Fruit fly (Drosophila melanogaster) whole organism, embryonic: ENCODE measurements around the gene vih.

Source experiments
- Asciz ChIP-seq: fragments of 200-800 bp; sonication (Bioruptor generic); optimal IDR thresholded peaks from 2 replicates; lab custom pipeline; 2017; ENCODE audit warnings: missing biosample characterization, mild to moderate bottlenecking, missing genetic modification characterization, missing genetic modification reagents
- C15 ChIP-seq: fragments of 200-800 bp; sonication (Bioruptor generic); IDR thresholded peaks from 3 replicates; pipeline ENCODE4 v1.3.6; 2022; ENCODE audit warnings: missing biosample characterization, missing genetic modification characterization
- CG10565 ChIP-seq: fragments of 200-800 bp; sonication (Bioruptor generic); optimal IDR thresholded peaks from 3 replicates; lab custom pipeline; 2016; ENCODE audit warnings: missing biosample characterization, mild to moderate bottlenecking, missing genetic modification characterization
- CG11560 ChIP-seq: fragments of 200-800 bp; sonication (Bioruptor generic); IDR thresholded peaks from 3 replicates; pipeline ENCODE4 v1.3.6; 2022; ENCODE audit warnings: missing biosample characterization, missing genetic modification characterization
- CG14441 ChIP-seq: fragments of 200-800 bp; sonication (Bioruptor generic); IDR thresholded peaks from 2 replicates; pipeline ENCODE4 v1.3.6; 2022; ENCODE audit warnings: missing biosample characterization, missing genetic modification characterization
- CG15011 ChIP-seq: fragments of 200-800 bp; sonication (Bioruptor generic); optimal IDR thresholded peaks from 3 replicates; lab custom pipeline; 2018; ENCODE audit warnings: missing biosample characterization, mild to moderate bottlenecking, missing genetic modification characterization
- CG1602 ChIP-seq: fragments of 200-800 bp; sonication (Bioruptor generic); optimal IDR thresholded peaks from 3 replicates; lab custom pipeline; 2016; ENCODE audit warnings: missing biosample characterization, missing genetic modification characterization
- CG16813 ChIP-seq: fragments of 200-800 bp; sonication (Bioruptor generic); IDR thresholded peaks from 3 replicates; pipeline ENCODE4 v1.3.6; 2022; ENCODE audit warnings: missing biosample characterization, missing genetic modification characterization; ENCODE audit not compliant: partially characterized antibody
- CG17328 ChIP-seq: fragments of 200-800 bp; sonication (Bioruptor generic); IDR thresholded peaks from 2 replicates; pipeline ENCODE4 v1.3.6; 2022; ENCODE audit warnings: missing biosample characterization, missing genetic modification characterization
- CG17385 ChIP-seq: fragments of 200-800 bp; sonication (Bioruptor generic); optimal IDR thresholded peaks from 3 replicates; lab custom pipeline; 2018; ENCODE audit warnings: missing biosample characterization, mild to moderate bottlenecking, missing genetic modification characterization
- CG17829 ChIP-seq: fragments of 200-800 bp; optimal IDR thresholded peaks from 2 replicates; lab custom pipeline; 2019; ENCODE audit warnings: missing biosample characterization, mild to moderate bottlenecking, missing genetic modification characterization, moderate library complexity
- CG1832 ChIP-seq: fragments of 200-800 bp; sonication (Bioruptor generic); optimal IDR thresholded peaks from 2 replicates; lab custom pipeline; 2017; ENCODE audit warnings: missing biosample characterization, mild to moderate bottlenecking, missing genetic modification characterization, inconsistent platforms
- CG2678 ChIP-seq: fragments of 200-800 bp; sonication (Bioruptor generic); optimal IDR thresholded peaks from 3 replicates; lab custom pipeline; 2019; ENCODE audit warnings: missing biosample characterization, mild to moderate bottlenecking, missing genetic modification characterization, moderate library complexity
- CG2889 ChIP-seq: fragments of 200-800 bp; sonication (Bioruptor generic); IDR thresholded peaks from 3 replicates; pipeline ENCODE4 v1.3.6; 2022; ENCODE audit warnings: missing biosample characterization, missing genetic modification characterization
- CG34376 ChIP-seq: fragments of 200-800 bp; sonication (Bioruptor generic); optimal IDR thresholded peaks from 2 replicates; lab custom pipeline; 2018; ENCODE audit warnings: missing biosample characterization, mild to moderate bottlenecking, missing genetic modification characterization
- CG42726 ChIP-seq: fragments of 200-800 bp; sonication (Bioruptor generic); IDR thresholded peaks from 2 replicates; pipeline ENCODE4 v1.3.6; 2022; ENCODE audit warnings: missing biosample characterization, missing genetic modification characterization; ENCODE audit not compliant: partially characterized antibody
- CG5953 ChIP-seq: fragments of 200-800 bp; sonication (Bioruptor generic); IDR thresholded peaks from 2 replicates; pipeline ENCODE4 v1.3.6; 2022; ENCODE audit warnings: missing biosample characterization, missing genetic modification characterization
- CG6683 ChIP-seq: fragments of 200-800 bp; sonication (Bioruptor generic); optimal IDR thresholded peaks from 2 replicates; lab custom pipeline; 2017; ENCODE audit warnings: missing biosample characterization, mild to moderate bottlenecking, missing genetic modification characterization, missing genetic modification reagents
- CG6765 ChIP-seq: fragments of 200-800 bp; sonication (Bioruptor generic); optimal IDR thresholded peaks from 3 replicates; lab custom pipeline; 2017; ENCODE audit warnings: missing biosample characterization, mild to moderate bottlenecking, missing genetic modification characterization
- CG7556 ChIP-seq: fragments of 200-800 bp; sonication (Bioruptor generic); optimal IDR thresholded peaks from 2 replicates; lab custom pipeline; 2017; ENCODE audit warnings: missing biosample characterization, mild to moderate bottlenecking, missing genetic modification characterization
- CG8290 ChIP-seq, 3 experiments: fragments of 200-800 bp; sonication (Bioruptor generic); optimal IDR thresholded peaks; 2 replicates each; lab custom pipeline; 2016 to 2019; ENCODE audit warnings: missing biosample characterization in 3 of 3, missing genetic modification characterization in 3 of 3, mild to moderate bottlenecking in 2 of 3, moderate library complexity in 1 of 3
- CG8359 ChIP-seq: fragments of 200-800 bp; sonication (Bioruptor generic); optimal IDR thresholded peaks from 2 replicates; lab custom pipeline; 2017; ENCODE audit warnings: missing biosample characterization, mild to moderate bottlenecking, missing genetic modification characterization, borderline replicate concordance
- CG9797 ChIP-seq: fragments of 200-800 bp; sonication (Bioruptor generic); optimal IDR thresholded peaks from 3 replicates; lab custom pipeline; 2018; ENCODE audit warnings: missing biosample characterization, mild to moderate bottlenecking, missing genetic modification characterization
- CG9817 ChIP-seq: fragments of 200-800 bp; sonication (Bioruptor generic); optimal IDR thresholded peaks from 2 replicates; lab custom pipeline; 2018; ENCODE audit warnings: missing biosample characterization, mild to moderate bottlenecking, missing genetic modification characterization, moderate library complexity
- D19A ChIP-seq: fragments of 200-800 bp; optimal IDR thresholded peaks from 3 replicates; lab custom pipeline; 2019; ENCODE audit warnings: missing biosample characterization, mild to moderate bottlenecking, missing genetic modification characterization, moderate library complexity
- Ets65A ChIP-seq: fragments of 200-800 bp; sonication (Bioruptor generic); peaks from one replicate; lab custom pipeline; 2016; ENCODE audit warnings: missing biosample characterization, missing genetic modification characterization
- HLH4C ChIP-seq: fragments of 200-800 bp; sonication (Bioruptor generic); IDR thresholded peaks from 3 replicates; pipeline ENCODE4 v1.3.6; 2022; ENCODE audit warnings: missing biosample characterization, missing genetic modification characterization; ENCODE audit not compliant: partially characterized antibody
- Lpt ChIP-seq: fragments of >200 bp; optimal IDR thresholded peaks from 2 replicates; lab custom pipeline; 2018; ENCODE audit warnings: missing biosample characterization, missing genetic modification characterization
- Mad ChIP-seq: fragments of 200-800 bp; sonication (Bioruptor generic); optimal IDR thresholded peaks from 2 replicates; lab custom pipeline; 2016; ENCODE audit warnings: missing biosample characterization, missing genetic modification characterization
- Pdp1 ChIP-seq, 2 experiments: fragments of 200-800 bp; sonication (Bioruptor generic); optimal IDR thresholded peaks; 3 replicates each; lab custom pipeline; 2016; ENCODE audit warnings: missing biosample characterization in 2 of 2, missing genetic modification characterization in 2 of 2, mild to moderate bottlenecking in 1 of 2, moderate library complexity in 1 of 2
- Rfx ChIP-seq: fragments of 200-800 bp; sonication (Bioruptor generic); IDR thresholded peaks from 2 replicates; pipeline ENCODE4 v1.3.6; 2022; ENCODE audit warnings: missing biosample characterization, missing genetic modification characterization
- Sox100B ChIP-seq: fragments of 200-800 bp; sonication (Bioruptor generic); optimal IDR thresholded peaks from 3 replicates; lab custom pipeline; 2018; ENCODE audit warnings: missing biosample characterization, mild to moderate bottlenecking, missing genetic modification characterization
- Tbp ChIP-seq: fragments of >200 bp; optimal IDR thresholded peaks from 2 replicates; lab custom pipeline; 2018; ENCODE audit warnings: missing biosample characterization, missing genetic modification characterization
- Usf ChIP-seq: fragments of 200-800 bp; sonication (Bioruptor generic); optimal IDR thresholded peaks from 2 replicates; lab custom pipeline; 2017; ENCODE audit warnings: missing genotype, missing biosample characterization, missing genetic modification characterization
- Vsx1 ChIP-seq: fragments of 200-800 bp; sonication (Bioruptor generic); optimal IDR thresholded peaks from 2 replicates; lab custom pipeline; 2017; ENCODE audit warnings: missing biosample characterization, mild to moderate bottlenecking, missing genetic modification characterization, missing genetic modification reagents
- abd-A ChIP-seq: fragments of 200-800 bp; sonication (Bioruptor generic); optimal IDR thresholded peaks from 3 replicates; lab custom pipeline; 2019; ENCODE audit warnings: missing biosample characterization, mild to moderate bottlenecking, missing genetic modification characterization, moderate library complexity
- bbx ChIP-seq: fragments of 200-800 bp; sonication (Bioruptor generic); IDR thresholded peaks from 2 replicates; pipeline ENCODE4 v1.3.6; 2022; ENCODE audit warnings: missing biosample characterization, missing genetic modification characterization; ENCODE audit not compliant: partially characterized antibody
- cato ChIP-seq: fragments of 200-800 bp; sonication (Bioruptor generic); optimal IDR thresholded peaks from 2 replicates; lab custom pipeline; 2016; ENCODE audit warnings: missing biosample characterization, missing genetic modification characterization, borderline replicate concordance
- dan ChIP-seq: fragments of 200-800 bp; sonication (Bioruptor generic); IDR thresholded peaks from 2 replicates; pipeline ENCODE4 v1.3.6; 2022; ENCODE audit warnings: missing biosample characterization, missing genetic modification characterization
- danr ChIP-seq: fragments of 200-800 bp; sonication (Bioruptor generic); IDR thresholded peaks from 2 replicates; pipeline ENCODE4 v1.3.6; 2022; ENCODE audit warnings: missing biosample characterization, missing genetic modification characterization
- exex ChIP-seq: fragments of 200-800 bp; sonication (Bioruptor generic); optimal IDR thresholded peaks from 4 replicates; lab custom pipeline; 2018; ENCODE audit warnings: missing biosample characterization, mild to moderate bottlenecking, missing genetic modification characterization, moderate library complexity
- grn ChIP-seq: fragments of 200-800 bp; sonication (Bioruptor generic); optimal IDR thresholded peaks from 3 replicates; lab custom pipeline; 2017; ENCODE audit warnings: missing biosample characterization, missing genetic modification characterization
- kni ChIP-seq: fragments of 200-800 bp; sonication (Bioruptor generic); optimal IDR thresholded peaks from 3 replicates; lab custom pipeline; 2017; ENCODE audit warnings: mild to moderate bottlenecking, missing biosample characterization, missing genetic modification reagents, missing genetic modification characterization
- peb ChIP-seq: fragments of 200-800 bp; sonication (Bioruptor generic); IDR thresholded peaks from 2 replicates; pipeline ENCODE4 v1.3.6; 2022; ENCODE audit warnings: missing biosample characterization, missing genetic modification characterization
- sna ChIP-seq: fragments of 200-800 bp; sonication (Bioruptor generic); IDR thresholded peaks from 2 replicates; pipeline ENCODE4 v1.3.6; 2022; ENCODE audit warnings: missing biosample characterization, missing genetic modification characterization; ENCODE audit not compliant: partially characterized antibody
- stc ChIP-seq: fragments of 200-800 bp; sonication (Bioruptor generic); IDR thresholded peaks from 2 replicates; pipeline ENCODE4 v1.3.6; 2022; ENCODE audit warnings: missing biosample characterization, missing genetic modification characterization
- sug ChIP-seq: fragments of 200-800 bp; optimal IDR thresholded peaks from 2 replicates; lab custom pipeline; 2019; ENCODE audit warnings: missing biosample characterization, mild to moderate bottlenecking, missing genetic modification characterization, moderate library complexity
- tio ChIP-seq: fragments of 200-800 bp; sonication (Bioruptor generic); optimal IDR thresholded peaks from 2 replicates; lab custom pipeline; 2017; ENCODE audit warnings: missing biosample characterization, missing genetic modification characterization, inconsistent platforms
- wor ChIP-seq: fragments of 200-800 bp; sonication (Bioruptor generic); IDR thresholded peaks from 2 replicates; pipeline ENCODE4 v1.3.6; 2022; ENCODE audit warnings: missing biosample characterization, missing genetic modification characterization

vih gene

DNA sequence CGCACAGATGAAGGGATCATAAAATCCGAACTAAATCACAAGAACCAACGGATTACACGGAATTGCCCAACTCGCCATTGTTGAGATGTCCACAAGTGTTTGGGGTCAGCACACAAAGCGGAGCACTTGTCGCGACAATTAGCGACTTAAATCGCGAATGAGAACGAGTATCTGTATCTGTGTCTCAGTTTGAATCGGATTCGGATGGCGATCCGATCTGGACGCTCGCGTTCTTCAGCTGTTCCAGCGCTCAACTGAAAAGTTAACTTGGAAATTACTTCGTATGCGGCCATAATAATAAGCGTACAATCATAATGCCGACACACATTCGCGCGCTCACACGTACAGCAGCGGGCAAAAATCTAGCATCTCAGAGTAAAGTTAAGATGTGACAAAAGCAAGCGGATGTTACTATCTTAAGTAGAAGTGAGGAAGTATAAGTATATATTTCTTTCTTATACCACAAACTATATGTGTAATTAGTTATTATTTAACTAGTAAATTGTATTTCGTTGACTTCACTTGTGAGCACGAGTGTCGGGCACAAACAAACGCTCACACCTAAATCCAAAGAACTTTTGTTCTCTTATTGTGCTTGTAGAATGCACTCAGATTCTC is 13.6 kb upstream of the vih start, which contains the start of gene CG10660 (continued):
- TF ChIP-seq Rfx (GFP tag; lab: Robert Waterston, UW) = peak; percentile 86
- TF ChIP-seq Tbp (GFP tag; lab: Kevin White, UChicago) = no peak
- TF ChIP-seq CG6683 (GFP tag; lab: Kevin White, UChicago) = peak; percentile 56
- TF ChIP-seq CG42726 (GFP tag; lab: Robert Waterston, UW) = no peak
- TF ChIP-seq bbx = no peak
- peak; percentile 79 for TF ChIP-seq CG15011 (GFP tag; lab: Kevin White, UChicago)
- TF ChIP-seq CG10565 (GFP tag; lab: Kevin White, UChicago) = peak; percentile 50
- peak; percentile 87 for TF ChIP-seq D19A (tag; lab: Kevin White, UChicago)
- no peak for TF ChIP-seq HLH4C (GFP tag; lab: Robert Waterston, UW)
- no peak for TF ChIP-seq CG1832
- TF ChIP-seq grn (GFP tag; lab: Kevin White, UChicago) = no peak
- peak; percentile 78 for TF ChIP-seq CG5953 (GFP tag; lab: Robert Waterston, UW)
- no peak for TF ChIP-seq C15 (GFP tag; lab: Robert Waterston, UW)
- peak; percentile 13 for TF ChIP-seq CG9797 (GFP tag; lab: Kevin White, UChicago)
- peak; percentile 85 for TF ChIP-seq Mad (GFP tag; lab: Kevin White, UChicago)
- TF ChIP-seq Ets65A (GFP tag; lab: Kevin White, UChicago) = peak; percentile 95
- TF ChIP-seq peb (GFP tag; lab: Robert Waterston, UW) = peak; percentile 75
- peak; percentile 75 for TF ChIP-seq cato (GFP tag; lab: Kevin White, UChicago)
- peak; percentile 62; the same call in 1 of the 2 replicates for TF ChIP-seq danr (GFP tag; lab: Robert Waterston, UW)
- TF ChIP-seq CG8359 (GFP tag; lab: Kevin White, UChicago) = peak; percentile 73
- peak; percentile 77 for TF ChIP-seq Vsx1
- TF ChIP-seq CG14441 (GFP tag; lab: Robert Waterston, UW) = peak; percentile 82
- TF ChIP-seq CG2678 = peak; percentile 86
- TF ChIP-seq stc = peak; percentile 90
- TF ChIP-seq kni (GFP tag; lab: Kevin White, UChicago) = no peak
- TF ChIP-seq wor (GFP tag; lab: Robert Waterston, UW) = peak; percentile 86
- peak; percentile 74 for TF ChIP-seq CG9817 (tag; lab: Kevin White, UChicago)
- peak; percentile 93 for TF ChIP-seq CG17328 (GFP tag; lab: Robert Waterston, UW)
- TF ChIP-seq dan (GFP tag; lab: Robert Waterston, UW) = no peak
- TF ChIP-seq sna (GFP tag; lab: Robert Waterston, UW) = no peak
- TF ChIP-seq Pdp1 (GFP tag; optimal IDR thresholded peaks at IDR 0.05; lab: Kevin White, UChicago) = peak; percentile 67 to 76
- TF ChIP-seq CG2889 (GFP tag; lab: Robert Waterston, UW) = peak; percentile 83
- peak; percentile 86 for TF ChIP-seq CG1602 (GFP tag; lab: Kevin White, UChicago)
- TF ChIP-seq Sox100B (GFP tag; lab: Kevin White, UChicago) = peak; percentile 84
- peak; percentile 70 for TF ChIP-seq tio (GFP tag; lab: Kevin White, UChicago)
- peak; percentile 36 for TF ChIP-seq CG6765
- peak; percentile 88 for TF ChIP-seq CG17385 (GFP tag; lab: Kevin White, UChicago)
- TF ChIP-seq exex = peak; percentile 22
- peak; percentile 60 for TF ChIP-seq Usf (GFP tag; lab: Kevin White, UChicago)
- TF ChIP-seq abd-A (tag; lab: Kevin White, UChicago) = no peak
- TF ChIP-seq CG34376 (GFP tag; lab: Kevin White, UChicago) = peak; percentile 22
- TF ChIP-seq Asciz (GFP tag; lab: Kevin White, UChicago) = peak; percentile 91
- peak; percentile 76 for TF ChIP-seq CG17829 (tag; lab: Kevin White, UChicago)
- 0 out of 3 replicates have a peak, but pooled peaks have one; percentile 43 for TF ChIP-seq CG11560 (tag; lab: Robert Waterston, UW)
- TF ChIP-seq CG16813 (GFP tag; lab: Robert Waterston, UW) = no peak
- TF ChIP-seq Lpt (GFP tag; lab: Kevin White, UChicago) = no peak
- TF ChIP-seq sug = peak; percentile 67
- TF ChIP-seq CG7556 (GFP tag; lab: Kevin White, UChicago) = peak; percentile 91
- TF ChIP-seq CG8290 (GFP tag; optimal IDR thresholded peaks at IDR 0.05; lab: Kevin White, UChicago) = no peak
- TF ChIP-seq CG8290 (tag; optimal IDR thresholded peaks at IDR 0.05; lab: Kevin White, UChicago) = peak in 1 of 2 experiments; percentile 91
